Fruit fly (Drosophila melanogaster) whole organism, embryonic: Measurements from ENCODE around the gene CG11679.

Experiments used
- Adf1 ChIP-seq: fragments of 200-800 bp; sonication (Bioruptor generic); IDR thresholded peaks from 2 replicates; pipeline ENCODE4 v1.3.6; 2022; ENCODE audit warnings: missing biosample characterization, missing genetic modification characterization
- Awh ChIP-seq: fragments of 200-800 bp; sonication (Bioruptor generic); IDR thresholded peaks from 2 replicates; pipeline ENCODE4, ENCODE4 v1.3.6; 2022; ENCODE audit warnings: missing biosample characterization, missing genetic modification characterization
- C15 ChIP-seq: fragments of 200-800 bp; sonication (Bioruptor generic); IDR thresholded peaks from 3 replicates; pipeline ENCODE4 v1.3.6; 2022; ENCODE audit warnings: missing biosample characterization, missing genetic modification characterization
- CG12236 ChIP-seq: fragments of 200-800 bp; sonication (Bioruptor generic); optimal IDR thresholded peaks from 2 replicates; lab custom pipeline; 2016; ENCODE audit warnings: missing biosample characterization, missing genetic modification characterization
- CG12391 ChIP-seq: fragments of 200-800 bp; sonication (Bioruptor generic); optimal IDR thresholded peaks from 3 replicates; lab custom pipeline; 2018; ENCODE audit warnings: missing biosample characterization, mild to moderate bottlenecking, missing genetic modification characterization, moderate library complexity
- CG14050 ChIP-seq: fragments of 200-800 bp; sonication (Bioruptor generic); IDR thresholded peaks from 3 replicates; pipeline ENCODE4 v1.3.6; 2022; ENCODE audit warnings: missing biosample characterization, missing genetic modification characterization
- CG15073 ChIP-seq: fragments of 200-800 bp; sonication (Bioruptor generic); optimal IDR thresholded peaks from 2 replicates; lab custom pipeline; 2016; ENCODE audit warnings: missing biosample characterization, missing genetic modification characterization
- CG17359 ChIP-seq: fragments of 200-800 bp; sonication (Bioruptor generic); optimal IDR thresholded peaks from 3 replicates; lab custom pipeline; 2018; ENCODE audit warnings: missing biosample characterization, mild to moderate bottlenecking, missing genetic modification characterization, moderate library complexity
- CG18619 ChIP-seq: fragments of 200-800 bp; sonication (Bioruptor generic); optimal IDR thresholded peaks from 3 replicates; lab custom pipeline; 2017; ENCODE audit warnings: missing biosample characterization, mild to moderate bottlenecking, missing genetic modification characterization
- CG18764 ChIP-seq: fragments of 200-800 bp; sonication (Bioruptor generic); optimal IDR thresholded peaks from 3 replicates; lab custom pipeline; 2016; ENCODE audit warnings: missing biosample characterization, missing genetic modification characterization
- CG2678 ChIP-seq: fragments of 200-800 bp; sonication (Bioruptor generic); optimal IDR thresholded peaks from 3 replicates; lab custom pipeline; 2019; ENCODE audit warnings: missing biosample characterization, mild to moderate bottlenecking, missing genetic modification characterization, moderate library complexity
- CG30431 ChIP-seq: fragments of 200-800 bp; sonication (Bioruptor generic); optimal IDR thresholded peaks from 2 replicates; lab custom pipeline; 2017; ENCODE audit warnings: missing biosample characterization, missing genetic modification characterization
- CG31388 ChIP-seq: fragments of 200-800 bp; sonication (Bioruptor generic); optimal IDR thresholded peaks from 2 replicates; lab custom pipeline; 2016; ENCODE audit warnings: missing biosample characterization, missing genetic modification characterization
- CG33213 ChIP-seq: fragments of 200-800 bp; sonication (Bioruptor generic); optimal IDR thresholded peaks from 3 replicates; lab custom pipeline; 2016; ENCODE audit warnings: missing biosample characterization, missing genetic modification characterization
- CG8944 ChIP-seq: fragments of 200-800 bp; sonication (Bioruptor generic); optimal IDR thresholded peaks from 3 replicates; lab custom pipeline; 2016; ENCODE audit warnings: missing biosample characterization, missing genetic modification characterization
- CG9797 ChIP-seq: fragments of 200-800 bp; sonication (Bioruptor generic); optimal IDR thresholded peaks from 3 replicates; lab custom pipeline; 2018; ENCODE audit warnings: missing biosample characterization, mild to moderate bottlenecking, missing genetic modification characterization
- CTCF ChIP-seq: fragments of 200-800 bp; sonication (Bioruptor generic); optimal IDR thresholded peaks from 2 replicates; lab custom pipeline; 2017; ENCODE audit warnings: missing biosample characterization, mild to moderate bottlenecking, missing genetic modification characterization, moderate library complexity
- CkIIα-i1 ChIP-seq: fragments of 200-800 bp; sonication (Bioruptor generic); IDR thresholded peaks from 2 replicates; pipeline ENCODE4 v1.3.6; 2022; ENCODE audit warnings: missing biosample characterization, missing genetic modification characterization
- D ChIP-seq, 2 experiments: fragments of 200-800 bp in 1 of 2; fragments of >200 bp in 1 of 2; sonication (Bioruptor generic) in 1 of 2; optimal IDR thresholded peaks; 2 replicates in 1 of 2; 3 replicates in 1 of 2; lab custom pipeline; 2017; ENCODE audit warnings: mild to moderate bottlenecking in 1 of 2, missing biosample characterization in 1 of 2, missing genetic modification characterization in 1 of 2, missing genetic modification reagents in 1 of 2
- Dip2 ChIP-seq: fragments of 200-800 bp; sonication (Bioruptor generic); IDR thresholded peaks from 2 replicates; pipeline ENCODE4 v1.3.6; 2022; ENCODE audit warnings: missing biosample characterization, missing genetic modification characterization
- Dip3 ChIP-seq: fragments of 200-800 bp; sonication (Bioruptor generic); optimal IDR thresholded peaks from 3 replicates; lab custom pipeline; 2016; ENCODE audit warnings: missing biosample characterization, missing genetic modification characterization
- E2f1 ChIP-seq: fragments of 200-800 bp; sonication (Bioruptor generic); IDR thresholded peaks from 2 replicates; pipeline ENCODE4 v1.3.6; 2022; ENCODE audit warnings: missing biosample characterization, missing genetic modification characterization
- ERR ChIP-seq: fragments of 200-800 bp; sonication (Bioruptor generic); optimal IDR thresholded peaks from 2 replicates; lab custom pipeline; 2016; ENCODE audit warnings: missing biosample characterization, missing genetic modification characterization
- Fer3 ChIP-seq: fragments of 200-800 bp; sonication (Bioruptor generic); optimal IDR thresholded peaks from 2 replicates; lab custom pipeline; 2018; ENCODE audit warnings: missing biosample characterization, mild to moderate bottlenecking, missing genetic modification characterization, moderate library complexity
- Hr78 ChIP-seq, 2 experiments: fragments of 200-800 bp in 1 of 2; fragments of >200 bp in 1 of 2; sonication (Bioruptor generic) in 1 of 2; optimal IDR thresholded peaks; 2 replicates each; lab custom pipeline; 2017 to 2019; ENCODE audit warnings: missing biosample characterization in 2 of 2, missing genetic modification characterization in 2 of 2, mild to moderate bottlenecking in 1 of 2, moderate library complexity in 1 of 2
- Max ChIP-seq: fragments of 200-800 bp; sonication (Bioruptor generic); optimal IDR thresholded peaks from 2 replicates; lab custom pipeline; 2016; ENCODE audit warnings: missing biosample characterization, mild to moderate bottlenecking, missing genetic modification characterization
- Pdp1 ChIP-seq, 2 experiments: fragments of 200-800 bp; sonication (Bioruptor generic); optimal IDR thresholded peaks; 3 replicates each; lab custom pipeline; 2016; ENCODE audit warnings: missing biosample characterization in 2 of 2, missing genetic modification characterization in 2 of 2, mild to moderate bottlenecking in 1 of 2, moderate library complexity in 1 of 2
- Sry-β ChIP-seq: fragments of 200-800 bp; sonication (Bioruptor generic); optimal IDR thresholded peaks from 2 replicates; lab custom pipeline; 2018; ENCODE audit warnings: missing biosample characterization, mild to moderate bottlenecking, missing genetic modification characterization, moderate library complexity
- Ssrp ChIP-seq: fragments of 200-800 bp; sonication (Bioruptor generic); optimal IDR thresholded peaks from 2 replicates; lab custom pipeline; 2018; ENCODE audit warnings: missing biosample characterization, mild to moderate bottlenecking, missing genetic modification characterization, moderate library complexity
- Stat92E ChIP-seq, 3 experiments: fragments of >200 bp in 2 of 3; fragments of 200-800 bp in 1 of 3; sonication (Bioruptor generic) in 1 of 3; optimal IDR thresholded peaks; 2 replicates each; lab custom pipeline; 2017 to 2019; ENCODE audit warnings: missing biosample characterization in 3 of 3, missing genetic modification characterization in 3 of 3, mild to moderate bottlenecking in 1 of 3, moderate library complexity in 1 of 3
- TFAM ChIP-seq: fragments of 200-800 bp; sonication (Bioruptor generic); optimal IDR thresholded peaks from 2 replicates; lab custom pipeline; 2017; ENCODE audit warnings: missing biosample characterization, missing genetic modification characterization, inconsistent platforms
- bbx ChIP-seq: fragments of 200-800 bp; sonication (Bioruptor generic); IDR thresholded peaks from 2 replicates; pipeline ENCODE4 v1.3.6; 2022; ENCODE audit warnings: missing biosample characterization, missing genetic modification characterization; ENCODE audit not compliant: partially characterized antibody
- cad ChIP-seq: fragments of >200 bp; optimal IDR thresholded peaks from 2 replicates; lab custom pipeline; 2017; ENCODE audit warnings: missing biosample characterization, missing genetic modification characterization
- croc ChIP-seq: fragments of 200-800 bp; sonication (Bioruptor generic); conservative IDR thresholded peaks from 3 replicates; pipeline ENCODE4 v1.3.6; 2022; ENCODE audit warnings: missing biosample characterization, missing genetic modification characterization
- dimm ChIP-seq: fragments of 200-800 bp; sonication (Bioruptor generic); IDR thresholded peaks from 2 replicates; pipeline ENCODE4 v1.3.6; 2022; ENCODE audit warnings: missing biosample characterization, missing genetic modification characterization
- dmrt11E ChIP-seq: fragments of 200-800 bp; sonication (Bioruptor generic); optimal IDR thresholded peaks from 3 replicates; lab custom pipeline; 2018; ENCODE audit warnings: missing biosample characterization, mild to moderate bottlenecking, missing genetic modification characterization, moderate library complexity
- dpn ChIP-seq, 2 experiments: fragments of 200-800 bp; sonication (Bioruptor generic); optimal IDR thresholded peaks; 3 replicates each; lab custom pipeline; 2016; ENCODE audit warnings: missing biosample characterization in 2 of 2, missing genetic modification characterization in 2 of 2
- en ChIP-seq: fragments of 200-800 bp; sonication (Bioruptor generic); optimal IDR thresholded peaks from 2 replicates; lab custom pipeline; 2016; ENCODE audit warnings: missing biosample characterization, missing genetic modification characterization
- gro ChIP-seq: fragments of 200-800 bp; sonication (Bioruptor generic); optimal IDR thresholded peaks from 2 replicates; lab custom pipeline; 2016; ENCODE audit warnings: missing biosample characterization, missing genetic modification characterization
- h ChIP-seq: fragments of >200 bp; optimal IDR thresholded peaks from 2 replicates; lab custom pipeline; 2017
- maf-S ChIP-seq: fragments of 200-800 bp; sonication (Bioruptor generic); optimal IDR thresholded peaks from 2 replicates; lab custom pipeline; 2016; ENCODE audit warnings: missing biosample characterization, missing genetic modification characterization
- pb ChIP-seq: fragments of 200-800 bp; sonication (Bioruptor generic); optimal IDR thresholded peaks from 3 replicates; lab custom pipeline; 2016; ENCODE audit warnings: missing biosample characterization, missing genetic modification characterization
- pfk ChIP-seq: fragments of 200-800 bp; sonication (Bioruptor generic); optimal IDR thresholded peaks from 2 replicates; lab custom pipeline; 2018; ENCODE audit warnings: missing biosample characterization, mild to moderate bottlenecking, missing genetic modification characterization, moderate library complexity
- pho ChIP-seq: fragments of 200-800 bp; sonication (Bioruptor generic); optimal IDR thresholded peaks from 2 replicates; lab custom pipeline; 2016; ENCODE audit warnings: missing biosample characterization, missing genetic modification characterization
- pnt ChIP-seq: fragments of 200-800 bp; sonication (Bioruptor generic); optimal IDR thresholded peaks from 3 replicates; lab custom pipeline; 2016; ENCODE audit warnings: missing biosample characterization, missing genetic modification characterization
- schlank ChIP-seq: fragments of 200-800 bp; sonication (Bioruptor generic); optimal IDR thresholded peaks from 2 replicates; lab custom pipeline; 2018; ENCODE audit warnings: missing biosample characterization, mild to moderate bottlenecking, missing genetic modification characterization
- sima ChIP-seq: fragments of 200-800 bp; sonication (Bioruptor generic); optimal IDR thresholded peaks from 2 replicates; lab custom pipeline; 2016; ENCODE audit warnings: missing biosample characterization, missing genetic modification characterization
- slp2 ChIP-seq: fragments of 200-800 bp; sonication (Bioruptor generic); optimal IDR thresholded peaks from 2 replicates; lab custom pipeline; 2016; ENCODE audit warnings: missing biosample characterization, missing genetic modification characterization
- stc ChIP-seq: fragments of 200-800 bp; sonication (Bioruptor generic); IDR thresholded peaks from 2 replicates; pipeline ENCODE4 v1.3.6; 2022; ENCODE audit warnings: missing biosample characterization, missing genetic modification characterization
- zen2 ChIP-seq: fragments of 200-800 bp; sonication (Bioruptor generic); IDR thresholded peaks from 3 replicates; pipeline ENCODE4 v1.3.6; 2022; ENCODE audit warnings: missing biosample characterization, missing genetic modification characterization; ENCODE audit not compliant: partially characterized antibody

Gene CG11679

dm6 chrX:15697581-15698208 is 41.1 kb downstream of the CG11679 start (continued):
- TF ChIP-seq CG18764 (GFP tag; lab: Kevin White, UChicago): peak; percentile 80
- no peak for TF ChIP-seq h (lab: Kevin White, UChicago)
- TF ChIP-seq Fer3: peak; percentile 95
- peak; percentile 81 for TF ChIP-seq Awh
- TF ChIP-seq CkIIα-i1 (GFP tag; lab: Robert Waterston, UW): peak; percentile 30; the same call in 1 of the 2 replicates
- TF ChIP-seq dmrt11E (tag; lab: Kevin White, UChicago): peak; percentile 74
- peak; percentile 94 for TF ChIP-seq stc (GFP tag; lab: Robert Waterston, UW)
- TF ChIP-seq pho (GFP tag; lab: Kevin White, UChicago): peak; percentile 61
- TF ChIP-seq Stat92E (GFP tag; optimal IDR thresholded peaks at IDR 0.05; lab: Kevin White, UChicago): peak in 1 of 3 experiments; percentile 47
- peak; percentile 72 for TF ChIP-seq Dip3
- TF ChIP-seq pfk (GFP tag; lab: Kevin White, UChicago): peak; percentile 34
- TF ChIP-seq CTCF (GFP tag; lab: Kevin White, UChicago): peak; percentile 29
- TF ChIP-seq CG15073 (GFP tag; lab: Kevin White, UChicago): peak; percentile 43
- TF ChIP-seq Dip2 (GFP tag; lab: Robert Waterston, UW): peak; percentile 62
- peak; percentile 21 for TF ChIP-seq ERR (GFP tag; lab: Kevin White, UChicago)
- peak; percentile 80 for TF ChIP-seq schlank (tag; lab: Kevin White, UChicago)
- peak; percentile 85 for TF ChIP-seq dimm (GFP tag; lab: Robert Waterston, UW)
- no peak for TF ChIP-seq cad (GFP tag; lab: Kevin White, UChicago)
- no peak for TF ChIP-seq sima (GFP tag; lab: Kevin White, UChicago)
- no peak for TF ChIP-seq TFAM
- no peak for TF ChIP-seq zen2 (GFP tag; lab: Robert Waterston, UW)
- TF ChIP-seq CG17359 (tag; lab: Kevin White, UChicago): peak; percentile 94
- peak; percentile 43 for TF ChIP-seq slp2 (GFP tag; lab: Kevin White, UChicago)
- peak; percentile 80 for TF ChIP-seq CG31388 (GFP tag; lab: Kevin White, UChicago)
- no peak for TF ChIP-seq en (GFP tag; lab: Kevin White, UChicago)
- peak; percentile 83 for TF ChIP-seq Ssrp
- TF ChIP-seq C15 (GFP tag; lab: Robert Waterston, UW): peak; percentile 90
- TF ChIP-seq gro (GFP tag; lab: Kevin White, UChicago): peak; percentile 27
- TF ChIP-seq CG2678 (tag; lab: Kevin White, UChicago): peak; percentile 94
- peak; percentile 87 for TF ChIP-seq CG18619 (GFP tag; lab: Kevin White, UChicago)
- TF ChIP-seq pnt: peak; percentile 63
- TF ChIP-seq Adf1: peak; percentile 75
- TF ChIP-seq CG30431 (GFP tag; lab: Kevin White, UChicago): peak; percentile 74
- peak; percentile 87 for TF ChIP-seq CG14050
- TF ChIP-seq croc (GFP tag; lab: Robert Waterston, UW): peak; percentile 89
- peak; percentile 93 for TF ChIP-seq E2f1 (GFP tag; lab: Robert Waterston, UW)
- peak; percentile 91 for TF ChIP-seq Sry-β (GFP tag; lab: Kevin White, UChicago)
- TF ChIP-seq pb (GFP tag; lab: Kevin White, UChicago): no peak
- peak; percentile 68 to 91 for TF ChIP-seq dpn (GFP tag; optimal IDR thresholded peaks at IDR 0.05; lab: Kevin White, UChicago)
- TF ChIP-seq Max: peak; percentile 84
- TF ChIP-seq D (optimal IDR thresholded peaks at IDR 0.05; lab: Kevin White, UChicago): no peak
- peak; percentile 88 for TF ChIP-seq D (GFP tag; optimal IDR thresholded peaks at IDR 0.05; lab: Kevin White, UChicago)
- peak; percentile 69 to 80 for TF ChIP-seq Pdp1 (GFP tag; optimal IDR thresholded peaks at IDR 0.05; lab: Kevin White, UChicago)
- TF ChIP-seq CG9797 (GFP tag; lab: Kevin White, UChicago): no peak
- no peak for TF ChIP-seq maf-S (GFP tag; lab: Kevin White, UChicago)
- peak in 1 of 2 experiments; percentile 72 for TF ChIP-seq Hr78 (GFP tag; optimal IDR thresholded peaks at IDR 0.05; lab: Kevin White, UChicago)
- TF ChIP-seq bbx (GFP tag; lab: Robert Waterston, UW): no peak
- peak; percentile 5 for TF ChIP-seq CG33213 (GFP tag; lab: Kevin White, UChicago)
- TF ChIP-seq CG12391 (tag; lab: Kevin White, UChicago): peak; percentile 93
- TF ChIP-seq CG8944 (GFP tag; lab: Kevin White, UChicago): peak; percentile 14
- no peak for TF ChIP-seq CG12236 (GFP tag; lab: Kevin White, UChicago)
